In genomic region chr3L:10328694-10329093, dm6 we compare ENCODE assay signal across 4 fruit fly cellular contexts.
TF ChIP-seq lines count a peak whose summit lies in the region.

No protein-coding gene starts in this region.

- TF ChIP-seq CTCF in whole organism, embryonic (GFP tag; optimal IDR thresholded peaks at IDR 0.05; lab: Kevin White, UChicago): no peak

TF ChIP-seq in whole organism, embryonic, 481 proteins besides CTCF, POLR2A, EP300 and RAD21 (continues in another document):
- no peak for TF ChIP-seq MBD-R2 (GFP tag; IDR thresholded peaks at IDR 0.05; lab: Robert Waterston, UW)
- no peak for TF ChIP-seq CG7372 (GFP tag; IDR thresholded peaks at IDR 0.05; lab: Robert Waterston, UW)
- no peak for TF ChIP-seq CG18476 (GFP tag; optimal IDR thresholded peaks at IDR 0.05; lab: Kevin White, UChicago)
- TF ChIP-seq CG10462 (GFP tag; optimal IDR thresholded peaks at IDR 0.05; lab: Kevin White, UChicago): no peak
- peak; percentile 24 for TF ChIP-seq CG12391 (tag; optimal IDR thresholded peaks at IDR 0.05; lab: Kevin White, UChicago)
- TF ChIP-seq CG14710 (tag; optimal IDR thresholded peaks at IDR 0.05; lab: Kevin White, UChicago): peak; percentile 4
- TF ChIP-seq Ets97D (GFP tag; optimal IDR thresholded peaks at IDR 0.05; lab: Kevin White, UChicago): no peak
- TF ChIP-seq inv (GFP tag; IDR thresholded peaks at IDR 0.05; lab: Robert Waterston, UW; ENCODE audit: partially characterized antibody): no peak
- TF ChIP-seq da (GFP tag; optimal IDR thresholded peaks at IDR 0.05; lab: Kevin White, UChicago): no peak
- no peak for TF ChIP-seq Dll (GFP tag; IDR thresholded peaks at IDR 0.05; lab: Robert Waterston, UW; ENCODE audit: partially characterized antibody)
- no peak for TF ChIP-seq Bdp1 (GFP tag; optimal IDR thresholded peaks at IDR 0.05; lab: Kevin White, UChicago)
- no peak for TF ChIP-seq peb (GFP tag; IDR thresholded peaks at IDR 0.05; lab: Robert Waterston, UW)
- no peak for TF ChIP-seq nau (GFP tag; optimal IDR thresholded peaks at IDR 0.05; lab: Kevin White, UChicago)
- TF ChIP-seq stc (GFP tag; IDR thresholded peaks at IDR 0.05; lab: Robert Waterston, UW): no peak
- no peak for TF ChIP-seq CG13123 (GFP tag; optimal IDR thresholded peaks at IDR 0.05; lab: Kevin White, UChicago)
- no peak for TF ChIP-seq CG2875 (GFP tag; optimal IDR thresholded peaks at IDR 0.05; lab: Kevin White, UChicago)
- peak; percentile 18 for TF ChIP-seq fd102C (GFP tag; optimal IDR thresholded peaks at IDR 0.05; lab: Kevin White, UChicago)
- TF ChIP-seq Meics (GFP tag; optimal IDR thresholded peaks at IDR 0.05; lab: Kevin White, UChicago): no peak
- no peak for TF ChIP-seq CG6175 (GFP tag; IDR thresholded peaks at IDR 0.05; lab: Robert Waterston, UW)
- no peak for TF ChIP-seq ken (GFP tag; IDR thresholded peaks at IDR 0.05; lab: Robert Waterston, UW)
- no peak for TF ChIP-seq odd (GFP tag; optimal IDR thresholded peaks at IDR 0.05; lab: Kevin White, UChicago)
- TF ChIP-seq sisA (GFP tag; IDR thresholded peaks at IDR 0.05; lab: Robert Waterston, UW): peak; percentile 34; the same call in 1 of the 2 replicates
- TF ChIP-seq Usf (GFP tag; optimal IDR thresholded peaks at IDR 0.05; lab: Kevin White, UChicago): no peak
- TF ChIP-seq CG18619 (GFP tag; optimal IDR thresholded peaks at IDR 0.05; lab: Kevin White, UChicago): no peak

TF ChIP-seq in whole organism, prepupa, 60 proteins besides CTCF, POLR2A, EP300 and RAD21 (continues in another document):
- TF ChIP-seq CG34406 (GFP tag; optimal IDR thresholded peaks at IDR 0.05; lab: Kevin White, UChicago) (peak; percentile 96), esn (GFP tag; optimal IDR thresholded peaks at IDR 0.05; lab: Kevin White, UChicago) (peak; percentile 98), CG4318 (GFP tag; optimal IDR thresholded peaks at IDR 0.05; lab: Kevin White, UChicago) (peak; percentile 53), CG10669 (GFP tag; optimal IDR thresholded peaks at IDR 0.05; lab: Kevin White, UChicago) (peak; percentile 88), CG1621 (tag; optimal IDR thresholded peaks at IDR 0.05; lab: Kevin White, UChicago) (peak; percentile 77), Ets21C (GFP tag; optimal IDR thresholded peaks at IDR 0.05; lab: Kevin White, UChicago) (peak; percentile 96), Eip78C (GFP tag; lab: Kevin White, UChicago) (peak; percentile 98), Eip75B (GFP tag; optimal IDR thresholded peaks at IDR 0.05; lab: Kevin White, UChicago) (peak; percentile 94), net (GFP tag; optimal IDR thresholded peaks at IDR 0.05; lab: Kevin White, UChicago) (peak; percentile 87), CG16779 (tag; optimal IDR thresholded peaks at IDR 0.05; lab: Kevin White, UChicago) (peak; percentile 66), Sox102F (GFP tag; optimal IDR thresholded peaks at IDR 0.05; lab: Kevin White, UChicago) (peak; percentile 97), pdm3 (GFP tag; optimal IDR thresholded peaks at IDR 0.05; lab: Kevin White, UChicago) (peak; percentile 95), Met (GFP tag; optimal IDR thresholded peaks at IDR 0.05; lab: Kevin White, UChicago) (peak; percentile 98), topi (GFP tag; optimal IDR thresholded peaks at IDR 0.05; lab: Kevin White, UChicago) (peak; percentile 98), CG3919 (GFP tag; optimal IDR thresholded peaks at IDR 0.05; lab: Kevin White, UChicago) (peak; percentile 93), CG7368 (GFP tag; optimal IDR thresholded peaks at IDR 0.05; lab: Kevin White, UChicago) (peak; percentile 91), Lpt (GFP tag; optimal IDR thresholded peaks at IDR 0.05; lab: Kevin White, UChicago) (peak; percentile 60), fd59A (GFP tag; optimal IDR thresholded peaks at IDR 0.05; lab: Kevin White, UChicago) (peak; percentile 78), Hr39 (GFP tag; optimal IDR thresholded peaks at IDR 0.05; lab: Kevin White, UChicago) (peak; percentile 98), ss (GFP tag; optimal IDR thresholded peaks at IDR 0.05; lab: Kevin White, UChicago) (peak; percentile 55 to 84), Sox14 (GFP tag; optimal IDR thresholded peaks at IDR 0.05; lab: Kevin White, UChicago) (peak; percentile 94), CG10631 (GFP tag; optimal IDR thresholded peaks at IDR 0.05; lab: Kevin White, UChicago) (peak; percentile 90), cyc (GFP tag; optimal IDR thresholded peaks at IDR 0.05; lab: Kevin White, UChicago) (peak; percentile 98)

TF ChIP-seq in whole organism, pupa, 21 proteins besides CTCF, POLR2A, EP300 and RAD21:
- peak; percentile 74 for TF ChIP-seq fd96Ca (GFP tag; IDR thresholded peaks at IDR 0.05; lab: Robert Waterston, UW)
- TF ChIP-seq gl (tag; optimal IDR thresholded peaks at IDR 0.05; lab: Kevin White, UChicago): peak; percentile 53
- peak; percentile 42 for TF ChIP-seq CG13204 (GFP tag; optimal IDR thresholded peaks at IDR 0.05; lab: Kevin White, UChicago)
- TF ChIP-seq CG9948 (tag; optimal IDR thresholded peaks at IDR 0.05; lab: Kevin White, UChicago): peak; percentile 81
- peak; percentile 87 for TF ChIP-seq CG15710 (tag; optimal IDR thresholded peaks at IDR 0.05; lab: Kevin White, UChicago)
- TF ChIP-seq CG12605 (GFP tag; IDR thresholded peaks at IDR 0.05; lab: Robert Waterston, UW): peak; percentile 34
- peak; percentile 59 for TF ChIP-seq CG14655 (GFP tag; optimal IDR thresholded peaks at IDR 0.05; lab: Kevin White, UChicago)
- peak; percentile 71 for TF ChIP-seq D1 (tag; optimal IDR thresholded peaks at IDR 0.05; lab: Kevin White, UChicago)
- TF ChIP-seq Snoo (tag; optimal IDR thresholded peaks at IDR 0.05; lab: Kevin White, UChicago): peak; percentile 96
- TF ChIP-seq Ets98B (GFP tag; IDR thresholded peaks at IDR 0.05; lab: Robert Waterston, UW): peak; percentile 37; the same call in 1 of the 2 replicates
- peak; percentile 39 for TF ChIP-seq EcR (GFP tag; optimal IDR thresholded peaks at IDR 0.05; lab: Kevin White, UChicago)
- peak; percentile 90 for TF ChIP-seq CG8159 (tag; optimal IDR thresholded peaks at IDR 0.05; lab: Kevin White, UChicago)
- TF ChIP-seq CG17806 (tag; optimal IDR thresholded peaks at IDR 0.05; lab: Kevin White, UChicago): peak; percentile 81
- peak; percentile 56 for TF ChIP-seq CG8301 (tag; optimal IDR thresholded peaks at IDR 0.05; lab: Kevin White, UChicago)
- peak; percentile 72; the same call in 1 of the 3 replicates for TF ChIP-seq CG4496 (GFP tag; IDR thresholded peaks at IDR 0.05; lab: Robert Waterston, UW)
- peak; percentile 88 for TF ChIP-seq Pif1B (GFP tag; optimal IDR thresholded peaks at IDR 0.05; lab: Kevin White, UChicago)
- TF ChIP-seq rn (GFP tag; IDR thresholded peaks at IDR 0.05; lab: Robert Waterston, UW): peak; percentile 73
- TF ChIP-seq Pif1A (GFP tag; optimal IDR thresholded peaks at IDR 0.05; lab: Kevin White, UChicago): peak; percentile 90
- peak; percentile 63 for TF ChIP-seq CG32121 (GFP tag; IDR thresholded peaks at IDR 0.05; lab: Robert Waterston, UW)
- TF ChIP-seq CG10348 (GFP tag; IDR thresholded peaks at IDR 0.05; lab: Robert Waterston, UW): no peak
- peak; percentile 73 for TF ChIP-seq CG34367 (tag; optimal IDR thresholded peaks at IDR 0.05; lab: Kevin White, UChicago)

TF ChIP-seq in whole organism, wandering third instar larva, 38 proteins besides CTCF, POLR2A, EP300 and RAD21 (continues in another document):
- TF ChIP-seq Abd-B (GFP tag; optimal IDR thresholded peaks at IDR 0.05; lab: Kevin White, UChicago) (no peak), rgr (GFP tag; optimal IDR thresholded peaks at IDR 0.05; lab: Kevin White, UChicago) (peak; percentile 94), Jra (GFP tag; optimal IDR thresholded peaks at IDR 0.05; lab: Kevin White, UChicago) (peak; percentile 92), CG9705 (GFP tag; optimal IDR thresholded peaks at IDR 0.05; lab: Kevin White, UChicago) (peak; percentile 93), CrebA (GFP tag; optimal IDR thresholded peaks at IDR 0.05; lab: Kevin White, UChicago; ENCODE audit: borderline replicate concordance) (peak; percentile 61), woc (GFP tag; optimal IDR thresholded peaks at IDR 0.05; lab: Kevin White, UChicago) (peak; percentile 91), sage (GFP tag; optimal IDR thresholded peaks at IDR 0.05; lab: Kevin White, UChicago) (peak; percentile 94), Myc (optimal IDR thresholded peaks at IDR 0.05; lab: Kevin White, UChicago) (no peak), br (GFP tag; optimal IDR thresholded peaks at IDR 0.05; lab: Kevin White, UChicago) (peak; percentile 96), HLH106 (tag; optimal IDR thresholded peaks at IDR 0.05; lab: Kevin White, UChicago) (peak; percentile 97), Hr83 (GFP tag; optimal IDR thresholded peaks at IDR 0.05; lab: Kevin White, UChicago; ENCODE audit: poor library complexity, severe bottlenecking) (peak; percentile 43), h (GFP tag; optimal IDR thresholded peaks at IDR 0.05; lab: Kevin White, UChicago) (peak; percentile 97), Hr78 (GFP tag; optimal IDR thresholded peaks at IDR 0.05; lab: Kevin White, UChicago) (no peak), Vsx2 (GFP tag; optimal IDR thresholded peaks at IDR 0.05; lab: Kevin White, UChicago; ENCODE audit: partially characterized antibody) (no peak), dsf (GFP tag; optimal IDR thresholded peaks at IDR 0.05; lab: Kevin White, UChicago; ENCODE audit: borderline replicate concordance) (peak; percentile 78), Dif (GFP tag; optimal IDR thresholded peaks at IDR 0.05; lab: Kevin White, UChicago; ENCODE audit: partially characterized antibody) (no peak), Sp1 (GFP tag; optimal IDR thresholded peaks at IDR 0.05; lab: Kevin White, UChicago) (peak; percentile 95), fru (GFP tag; optimal IDR thresholded peaks at IDR 0.05; lab: Kevin White, UChicago) (peak; percentile 80), GATAd (GFP tag; optimal IDR thresholded peaks at IDR 0.05; lab: Kevin White, UChicago) (peak; percentile 77), ey (GFP tag; optimal IDR thresholded peaks at IDR 0.05; lab: Kevin White, UChicago) (peak; percentile 95), tai (GFP tag; optimal IDR thresholded peaks at IDR 0.05; lab: Kevin White, UChicago) (peak; percentile 87), jim (GFP tag; optimal IDR thresholded peaks at IDR 0.05; lab: Kevin White, UChicago) (no peak), dl (GFP tag; optimal IDR thresholded peaks at IDR 0.05; lab: Kevin White, UChicago; ENCODE audit: insufficient read depth in 1 of 2, partially characterized antibody in 2 of 2) (peak in 1 of 2 experiments; percentile 6), Rel (GFP tag; optimal IDR thresholded peaks at IDR 0.05; lab: Kevin White, UChicago) (peak; percentile 34), Rel (tag; optimal IDR thresholded peaks at IDR 0.05; lab: Kevin White, UChicago) (peak; percentile 74), CG32264 (GFP tag; optimal IDR thresholded peaks at IDR 0.05; lab: Kevin White, UChicago) (peak; percentile 92), dmrt93B (GFP tag; optimal IDR thresholded peaks at IDR 0.05; lab: Kevin White, UChicago) (peak; percentile 92), sv (GFP tag; optimal IDR thresholded peaks at IDR 0.05; lab: Kevin White, UChicago) (no peak), psq (GFP tag; optimal IDR thresholded peaks at IDR 0.05; lab: Kevin White, UChicago) (peak; percentile 91), foxo (GFP tag; optimal IDR thresholded peaks at IDR 0.05; lab: Kevin White, UChicago) (peak; percentile 43 to 95), lola (GFP tag; optimal IDR thresholded peaks at IDR 0.05; lab: Kevin White, UChicago) (no peak)

Comparison
In these comparisons a context has a peak if more than half of its experiments do, and no peak if none do; other contexts are left out.
1. Of the 7 proteins assayed by ChIP-seq in both whole organism, embryonic and whole organism, prepupa: peak only in whole organism, embryonic: none; only in whole organism, prepupa: CG16779, CG6854, Gug, Hr39 and Lpt; in both: Blimp-1 and Sox102F; in neither: 0.